Fruit fly (Drosophila melanogaster): ENCODE measurements around the gene Mp.

The Mp gene

dm6 chr3L:6977391-6977790, 21.3 kb upstream of the Mp start (continued):
- TF ChIP-seq fd3F (GFP tag; optimal IDR thresholded peaks at IDR 0.05) = peak; percentile 9
- no peak for TF ChIP-seq Sin3A (optimal IDR thresholded peaks at IDR 0.05)
- TF ChIP-seq CG8765 (GFP tag; IDR thresholded peaks at IDR 0.05) = no peak
- TF ChIP-seq CG30020 (tag; optimal IDR thresholded peaks at IDR 0.05) = no peak
- TF ChIP-seq CG12155 (GFP tag; optimal IDR thresholded peaks at IDR 0.05) = peak; percentile 39
- no peak for TF ChIP-seq CG13894 (tag; optimal IDR thresholded peaks at IDR 0.05)
- peak; percentile 44 for TF ChIP-seq wor (GFP tag; IDR thresholded peaks at IDR 0.05)
- TF ChIP-seq Rfx (GFP tag; IDR thresholded peaks at IDR 0.05) = peak; percentile 46
- TF ChIP-seq trem (tag; optimal IDR thresholded peaks at IDR 0.05) = peak; percentile 50
- 0 out of 2 replicates have a peak, but pooled peaks have one; percentile 46 for TF ChIP-seq sim (GFP tag; IDR thresholded peaks at IDR 0.05)
- TF ChIP-seq tll (GFP tag; optimal IDR thresholded peaks at IDR 0.05) = no peak
- peak; percentile 40 for TF ChIP-seq CG7556 (GFP tag; optimal IDR thresholded peaks at IDR 0.05)
- peak; percentile 5 for TF ChIP-seq grau (tag; optimal IDR thresholded peaks at IDR 0.05)
- TF ChIP-seq tgo (GFP tag; IDR thresholded peaks at IDR 0.05) = peak; percentile 62
- peak; percentile 68 for TF ChIP-seq HLH3B (GFP tag; IDR thresholded peaks at IDR 0.05)
- TF ChIP-seq ssp (GFP tag; IDR thresholded peaks at IDR 0.05) = peak; percentile 43; the same call in 1 of the 2 replicates
- TF ChIP-seq CTCF (GFP tag; optimal IDR thresholded peaks at IDR 0.05) = no peak
- TF ChIP-seq prd (optimal IDR thresholded peaks at IDR 0.05) = no peak
- peak; percentile 72 for TF ChIP-seq prd (GFP tag; IDR thresholded peaks at IDR 0.05)
- TF ChIP-seq CG12104 (GFP tag; optimal IDR thresholded peaks at IDR 0.05) = peak; percentile 46
- no peak for TF ChIP-seq mirr (GFP tag; optimal IDR thresholded peaks at IDR 0.05)
- peak; percentile 37 for TF ChIP-seq oc (tag; optimal IDR thresholded peaks at IDR 0.05)
- TF ChIP-seq TFAM (GFP tag; optimal IDR thresholded peaks at IDR 0.05) = no peak
- TF ChIP-seq CG5953 (GFP tag; IDR thresholded peaks at IDR 0.05) = peak; percentile 45
- TF ChIP-seq CG2129 (GFP tag; IDR thresholded peaks at IDR 0.05; ENCODE audit: partially characterized antibody) = no peak
- TF ChIP-seq gsb-n (tag; optimal IDR thresholded peaks at IDR 0.05) = peak; percentile 53
- peak; percentile 27 for TF ChIP-seq tio (GFP tag; optimal IDR thresholded peaks at IDR 0.05)
- peak; percentile 1 for TF ChIP-seq Nf-YB (GFP tag; optimal IDR thresholded peaks at IDR 0.05)
- TF ChIP-seq CG32767 (GFP tag; IDR thresholded peaks at IDR 0.05) = peak; percentile 64; the same call in 1 of the 2 replicates
- TF ChIP-seq tin (GFP tag; optimal IDR thresholded peaks at IDR 0.05) = peak; percentile 66
- TF ChIP-seq CG11456 (GFP tag; IDR thresholded peaks at IDR 0.05) = peak; percentile 45; the same call in 1 of the 3 replicates
- peak; percentile 41; the same call in 1 of the 2 replicates for TF ChIP-seq ap (GFP tag; IDR thresholded peaks at IDR 0.05)
- TF ChIP-seq E2f1 (GFP tag; IDR thresholded peaks at IDR 0.05) = peak; percentile 65
- TF ChIP-seq CG34224 (GFP tag; IDR thresholded peaks at IDR 0.05; ENCODE audit: partially characterized antibody) = no peak
- TF ChIP-seq CG10147 (GFP tag; optimal IDR thresholded peaks at IDR 0.05) = no peak
- TF ChIP-seq CG10431 (GFP tag; optimal IDR thresholded peaks at IDR 0.05) = no peak
- TF ChIP-seq Ets97D (GFP tag; optimal IDR thresholded peaks at IDR 0.05) = no peak
- TF ChIP-seq CG11093 (GFP tag; IDR thresholded peaks at IDR 0.05) = peak; percentile 33; the same call in 1 of the 3 replicates
- TF ChIP-seq CG10321 (GFP tag; IDR thresholded peaks at IDR 0.05) = no peak
- no peak for TF ChIP-seq CG12071 (GFP tag; optimal IDR thresholded peaks at IDR 0.05)
- TF ChIP-seq CG14014 (GFP tag; IDR thresholded peaks at IDR 0.05) = peak; percentile 66
- no peak for TF ChIP-seq bowl (GFP tag; IDR thresholded peaks at IDR 0.05)
- peak; percentile 70 for TF ChIP-seq CG11695 (GFP tag; IDR thresholded peaks at IDR 0.05)
- no peak for TF ChIP-seq vfl (GFP tag; optimal IDR thresholded peaks at IDR 0.05)
- TF ChIP-seq phol (tag; optimal IDR thresholded peaks at IDR 0.05) = peak; percentile 72
- TF ChIP-seq Dek (tag; optimal IDR thresholded peaks at IDR 0.05) = peak; percentile 42
- peak; percentile 20 for TF ChIP-seq odd (GFP tag; optimal IDR thresholded peaks at IDR 0.05)
- TF ChIP-seq CG18619 (GFP tag; optimal IDR thresholded peaks at IDR 0.05) = peak; percentile 32
- peak; percentile 25 for TF ChIP-seq Hmr (GFP tag; optimal IDR thresholded peaks at IDR 0.05)
- TF ChIP-seq ATbp (GFP tag; optimal IDR thresholded peaks at IDR 0.05) = peak; percentile 59
- TF ChIP-seq maf-S (GFP tag; optimal IDR thresholded peaks at IDR 0.05) = no peak
- TF ChIP-seq lola (GFP tag; optimal IDR thresholded peaks at IDR 0.05) = peak in 1 of 3 experiments; percentile 51
